Worm (Caenorhabditis elegans): ENCODE data around the gene R05G6.4.

DNA sequence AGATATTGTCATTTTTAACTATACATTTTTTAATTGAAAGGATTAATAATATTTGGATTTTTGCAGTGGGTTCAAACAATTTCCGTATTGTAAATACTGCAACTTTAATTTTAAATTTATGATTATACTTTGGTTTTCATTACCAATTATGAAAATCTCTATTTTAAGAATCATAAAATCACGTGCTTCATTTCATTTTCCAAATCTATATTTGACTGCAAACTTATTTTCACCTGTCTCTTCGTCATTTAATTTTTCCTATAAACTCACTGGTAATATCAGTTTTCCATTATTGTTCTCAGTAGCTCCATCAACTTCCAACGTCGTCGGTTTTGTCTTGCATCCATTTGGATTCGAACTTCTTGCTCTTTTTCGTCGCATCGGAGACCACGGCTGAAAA, 19.3 kb downstream of the R05G6.4 start, which contains the start of gene R05G6.1:
- TF ChIP-seq ztf-1 (GFP tag; conservative IDR thresholded peaks at IDR 0.05), result no peak
- no peak for TF ChIP-seq elt-3 (tag; optimal IDR thresholded peaks at IDR 0.05)
- TF ChIP-seq nhr-77 (tag; optimal IDR thresholded peaks at IDR 0.05), result no peak
